Worm (Caenorhabditis elegans) whole organism, early embryonic: ENCODE data around the gene F36D4.4.

Experiments used
- B0310.2 ChIP-seq: sonication (generic microtip); optimal IDR thresholded peaks from 2 replicates; lab custom pipeline; 2016; ENCODE audit warnings: mild to moderate bottlenecking, missing genetic modification characterization, missing compliant biosample characterization
- F13C5.2 ChIP-seq: sonication (generic microtip); optimal IDR thresholded peaks from 2 replicates; lab custom pipeline; 2017; ENCODE audit warnings: mild to moderate bottlenecking, missing genetic modification characterization, inconsistent platforms, missing compliant biosample characterization
- aly-1 ChIP-seq: sonication (generic microtip); optimal IDR thresholded peaks from 2 replicates; lab custom pipeline; 2016; ENCODE audit warnings: missing genetic modification characterization, missing compliant biosample characterization
- ama-1 ChIP-seq: fragments of 150-350 bp; optimal IDR thresholded peaks from 2 replicates; lab custom pipeline; 2014
- ceh-13 ChIP-seq: fragments of 200-800 bp; sonication (Bioruptor generic); optimal IDR thresholded peaks from 2 replicates; lab custom pipeline; 2018; ENCODE audit warnings: mild to moderate bottlenecking, missing genetic modification characterization, missing compliant biosample characterization
- ceh-36 ChIP-seq: sonication (generic microtip); optimal IDR thresholded peaks from 2 replicates; lab custom pipeline; 2016; ENCODE audit warnings: missing genetic modification characterization, inconsistent platforms, missing compliant biosample characterization
- ets-7 ChIP-seq: sonication (generic microtip); optimal IDR thresholded peaks from 2 replicates; lab custom pipeline; 2016; ENCODE audit warnings: missing genotype, missing genetic modification characterization, missing compliant biosample characterization
- flt-1 ChIP-seq: fragments of 200-800 bp; sonication (Bioruptor generic); IDR thresholded peaks from 2 replicates; pipeline ENCODE4 v1.3.6; 2022; ENCODE audit warnings: missing genetic modification characterization, missing compliant biosample characterization
- hmbx-1 ChIP-seq: sonication (generic microtip); optimal IDR thresholded peaks from 2 replicates; lab custom pipeline; 2016; ENCODE audit warnings: mild to moderate bottlenecking, missing genetic modification characterization, missing compliant biosample characterization
- hmg-4 ChIP-seq: fragments of 200-800 bp; sonication (Bioruptor generic); optimal IDR thresholded peaks from 2 replicates; lab custom pipeline; 2018; ENCODE audit warnings: mild to moderate bottlenecking, missing genetic modification characterization, missing compliant biosample characterization
- hnd-1 ChIP-seq: sonication (generic microtip); optimal IDR thresholded peaks from 2 replicates; lab custom pipeline; 2016; ENCODE audit warnings: missing genetic modification characterization, missing compliant biosample characterization
- pes-1 ChIP-seq: fragments of 200-800 bp; sonication (Bioruptor generic); IDR thresholded peaks from 2 replicates; pipeline ENCODE4 v1.3.6; 2022; ENCODE audit warnings: missing genetic modification reagents, missing genetic modification characterization, missing compliant biosample characterization
- scrt-1 ChIP-seq: fragments of 200-800 bp; sonication (Bioruptor generic); IDR thresholded peaks from 2 replicates; pipeline ENCODE4 v1.3.6; 2022; ENCODE audit warnings: missing genetic modification characterization, missing compliant biosample characterization
- sea-1 ChIP-seq: fragments of 200-800 bp; sonication (Bioruptor generic); conservative IDR thresholded peaks from 2 replicates; pipeline ENCODE4 v1.3.6; 2022; ENCODE audit warnings: missing genetic modification characterization, missing compliant biosample characterization
- tbx-11 ChIP-seq: fragments of 200-800 bp; sonication (Bioruptor generic); IDR thresholded peaks from 2 replicates; pipeline ENCODE4 v1.3.6; 2022; ENCODE audit warnings: missing genetic modification characterization, missing compliant biosample characterization
- tbx-37 ChIP-seq: fragments of 200-800 bp; sonication (Bioruptor generic); conservative IDR thresholded peaks from 2 replicates; pipeline ENCODE4 v1.3.6; 2022; ENCODE audit warnings: missing genetic modification reagents, missing genetic modification characterization, missing compliant biosample characterization
- tra-4 ChIP-seq: sonication (generic microtip); optimal IDR thresholded peaks from 2 replicates; lab custom pipeline; 2017; ENCODE audit warnings: missing genetic modification characterization, missing compliant biosample characterization

F36D4.4 gene

ce11 chrV:9424514-9424913 is 10.1 kb upstream of the F36D4.4 start:
- no peak for TF ChIP-seq B0310.2 (tag; lab: Kevin White, UChicago)
- TF ChIP-seq sea-1 (GFP tag; lab: Robert Waterston, UW), result no peak
- TF ChIP-seq ets-7, result peak; percentile 51
- TF ChIP-seq scrt-1 (GFP tag; lab: Robert Waterston, UW), result no peak
- TF ChIP-seq tbx-11, result no peak
- no peak for TF ChIP-seq pes-1 (GFP tag; lab: Robert Waterston, UW)
- no peak for TF ChIP-seq hnd-1 (tag; lab: Kevin White, UChicago)
- peak; percentile 19 for TF ChIP-seq hmg-4 (GFP tag; lab: Kevin White, UChicago)
- no peak for TF ChIP-seq ceh-13 (GFP tag; lab: Kevin White, UChicago)
- TF ChIP-seq ceh-36 (tag; lab: Kevin White, UChicago), result no peak
- TF ChIP-seq F13C5.2 (tag; lab: Kevin White, UChicago), result peak; percentile 25
- no peak for TF ChIP-seq ama-1 (lab: Kevin White, UChicago)
- no peak for TF ChIP-seq tbx-37 (GFP tag; lab: Robert Waterston, UW)
- no peak for TF ChIP-seq aly-1 (tag; lab: Kevin White, UChicago)
- no peak for TF ChIP-seq tra-4 (tag; lab: Kevin White, UChicago)
- no peak for TF ChIP-seq hmbx-1 (tag; lab: Kevin White, UChicago)
- no peak for TF ChIP-seq flt-1 (GFP tag; lab: Robert Waterston, UW)

ce11 chrV:9423539-9423938 is 9.1 kb upstream of the F36D4.4 start:
- TF ChIP-seq aly-1 (tag; lab: Kevin White, UChicago) (no peak), ama-1 (lab: Kevin White, UChicago) (no peak), ets-7 (no peak), B0310.2 (tag; lab: Kevin White, UChicago) (no peak), hnd-1 (tag; lab: Kevin White, UChicago) (no peak), sea-1 (GFP tag; lab: Robert Waterston, UW) (no peak), ceh-36 (tag; lab: Kevin White, UChicago) (no peak), scrt-1 (GFP tag; lab: Robert Waterston, UW) (no peak), tra-4 (tag; lab: Kevin White, UChicago) (no peak), hmbx-1 (tag; lab: Kevin White, UChicago) (no peak), pes-1 (GFP tag; lab: Robert Waterston, UW) (no peak), tbx-11 (no peak), flt-1 (GFP tag; lab: Robert Waterston, UW) (no peak), F13C5.2 (tag; lab: Kevin White, UChicago) (no peak), tbx-37 (GFP tag; lab: Robert Waterston, UW) (no peak)

- TF ChIP-seq hmg-4 (GFP tag; lab: Kevin White, UChicago) (peak; percentile 66), F13C5.2 (tag; lab: Kevin White, UChicago) (no peak), aly-1 (tag; lab: Kevin White, UChicago) (no peak)
These were observed 8.3 kb upstream of the F36D4.4 start for ce11 chrV:9422745-9423144.

- TF ChIP-seq sea-1 (GFP tag; lab: Robert Waterston, UW) (no peak), ceh-13 (GFP tag; lab: Kevin White, UChicago) (no peak), tbx-37 (GFP tag; lab: Robert Waterston, UW) (no peak), aly-1 (tag; lab: Kevin White, UChicago) (no peak), scrt-1 (GFP tag; lab: Robert Waterston, UW) (no peak), hmbx-1 (tag; lab: Kevin White, UChicago) (no peak), ama-1 (lab: Kevin White, UChicago) (no peak), tra-4 (tag; lab: Kevin White, UChicago) (no peak), ets-7 (no peak), hnd-1 (tag; lab: Kevin White, UChicago) (no peak), ceh-36 (tag; lab: Kevin White, UChicago) (no peak), flt-1 (GFP tag; lab: Robert Waterston, UW) (no peak), F13C5.2 (tag; lab: Kevin White, UChicago) (no peak), hmg-4 (GFP tag; lab: Kevin White, UChicago) (no peak), pes-1 (GFP tag; lab: Robert Waterston, UW) (no peak), tbx-11 (no peak), B0310.2 (tag; lab: Kevin White, UChicago) (no peak)
These were observed 2.2 kb upstream of the F36D4.4 start, which contains the start of gene F36D4.1 for ce11 chrV:9416624-9417023. F36D4.1 (plus strand) TSS chrV:9416924.

ce11 chrV:9408869-9409268 is 5.5 kb downstream of the F36D4.4 start:
- TF ChIP-seq ceh-36 (tag; lab: Kevin White, UChicago), result no peak
- no peak for TF ChIP-seq tbx-11
- no peak for TF ChIP-seq hnd-1 (tag; lab: Kevin White, UChicago)
- no peak for TF ChIP-seq ceh-13 (GFP tag; lab: Kevin White, UChicago)
- no peak for TF ChIP-seq sea-1 (GFP tag; lab: Robert Waterston, UW)
- TF ChIP-seq scrt-1 (GFP tag; lab: Robert Waterston, UW), result no peak
- no peak for TF ChIP-seq ama-1 (lab: Kevin White, UChicago)
- no peak for TF ChIP-seq flt-1 (GFP tag; lab: Robert Waterston, UW)
- no peak for TF ChIP-seq hmbx-1 (tag; lab: Kevin White, UChicago)
- TF ChIP-seq B0310.2 (tag; lab: Kevin White, UChicago), result no peak
- TF ChIP-seq tbx-37 (GFP tag; lab: Robert Waterston, UW), result no peak
- TF ChIP-seq pes-1 (GFP tag; lab: Robert Waterston, UW), result no peak
- no peak for TF ChIP-seq F13C5.2 (tag; lab: Kevin White, UChicago)
- no peak for TF ChIP-seq tra-4 (tag; lab: Kevin White, UChicago)
- no peak for TF ChIP-seq aly-1 (tag; lab: Kevin White, UChicago)
- TF ChIP-seq hmg-4 (GFP tag; lab: Kevin White, UChicago), result no peak
- TF ChIP-seq ets-7, result no peak

ce11 chrV:9406890-9407289 is 7.5 kb downstream of the F36D4.4 start:
- TF ChIP-seq hnd-1 (tag; lab: Kevin White, UChicago) (no peak), ceh-13 (GFP tag; lab: Kevin White, UChicago) (no peak)

ce11 chrV:9399886-9400373 is 14.5 kb downstream of the F36D4.4 start, which contains the start of gene trpp-4:
trpp-4 (plus strand) TSS chrV:9400327.
- no peak for TF ChIP-seq sea-1 (GFP tag; lab: Robert Waterston, UW)
- TF ChIP-seq flt-1 (GFP tag; lab: Robert Waterston, UW), result no peak
- no peak for TF ChIP-seq tbx-37 (GFP tag; lab: Robert Waterston, UW)
- no peak for TF ChIP-seq F13C5.2 (tag; lab: Kevin White, UChicago)
- TF ChIP-seq ceh-13 (GFP tag; lab: Kevin White, UChicago), result no peak
